Worm (Caenorhabditis elegans) whole organism, L4/young adult: ENCODE data around the gene C50F4.12.

Experiments
- W03F9.2 ChIP-seq: fragments of 150-350 bp; optimal IDR thresholded peaks from 2 replicates; lab custom pipeline; 2014; ENCODE audit warnings: missing biosample characterization, missing genetic modification characterization
- dao-5 ChIP-seq: sonication (generic microtip); optimal IDR thresholded peaks from 2 replicates; lab custom pipeline; 2016; ENCODE audit warnings: missing genotype, missing genetic modification characterization, moderate library complexity, missing compliant biosample characterization
- him-1 ChIP-seq: sonication (generic microtip); optimal IDR thresholded peaks from 2 replicates; lab custom pipeline; 2016; ENCODE audit warnings: missing genotype, missing genetic modification reagents, missing genetic modification characterization, missing compliant biosample characterization

The C50F4.12 gene

DNA sequence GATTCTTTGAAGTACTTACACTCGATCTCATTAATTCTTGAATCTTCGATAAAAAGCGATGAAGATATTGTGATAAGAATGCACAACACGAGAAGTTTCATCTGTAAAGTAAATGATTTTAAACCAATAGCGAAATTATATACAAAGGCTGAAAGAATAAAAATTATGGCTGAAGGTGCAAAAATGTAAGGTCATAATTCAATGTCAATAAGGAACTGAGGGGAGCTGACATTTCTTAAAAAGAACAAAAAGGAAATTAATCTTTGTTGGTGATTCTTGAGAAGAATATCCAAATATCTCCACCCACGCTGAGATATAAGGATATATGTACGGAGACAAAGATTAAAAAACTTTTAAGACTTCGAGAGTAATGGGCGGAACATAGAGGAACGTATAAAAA, 15.4 kb downstream of the C50F4.12 start, which contains the start of gene C50F4.9:
Gene C50F4.9 (minus strand): TSS at position 101 of the 400 bp plus-strand sequence.
- TF ChIP-seq him-1 (tag; lab: Kevin White, UChicago) (no peak), dao-5 (tag; lab: Kevin White, UChicago) (no peak), W03F9.2 (tag; lab: Kevin White, UChicago) (no peak)

- TF ChIP-seq him-1 (tag; lab: Kevin White, UChicago) (no peak), dao-5 (tag; lab: Kevin White, UChicago) (no peak), W03F9.2 (tag; lab: Kevin White, UChicago) (no peak)
These were observed 17.8 kb downstream of the C50F4.12 start for ce11 chrV:9521697-9522096.

ce11 chrV:9518832-9519231, 20.7 kb downstream of the C50F4.12 start, which contains the start of gene C50F4.8:
TSS of gene C50F4.8 (minus strand) at chrV:9518859.
- no peak for TF ChIP-seq dao-5 (tag; lab: Kevin White, UChicago)
- no peak for TF ChIP-seq him-1 (tag; lab: Kevin White, UChicago)
- TF ChIP-seq W03F9.2 (tag; lab: Kevin White, UChicago): no peak

DNA sequence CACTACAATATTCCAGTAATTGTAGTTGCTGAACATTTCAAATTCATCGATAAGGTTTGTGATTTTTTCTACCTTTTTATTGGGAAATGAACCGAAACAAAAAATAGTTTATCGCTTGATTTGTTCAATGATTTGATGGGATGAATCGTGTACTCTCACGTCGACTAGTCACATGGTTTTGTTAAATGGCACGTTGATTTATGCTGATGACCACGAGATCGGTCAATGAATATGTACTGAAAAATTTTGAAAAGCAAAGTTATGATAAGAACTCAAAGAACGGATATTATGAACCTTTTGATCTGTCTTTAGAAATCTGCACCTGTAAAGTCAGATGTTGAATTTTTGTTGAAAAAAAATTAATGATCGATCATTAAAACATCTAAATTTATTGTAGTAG, 23.3 kb downstream of the C50F4.12 start:
- TF ChIP-seq W03F9.2 (tag; lab: Kevin White, UChicago): no peak
- no peak for TF ChIP-seq him-1 (tag; lab: Kevin White, UChicago)
- no peak for TF ChIP-seq dao-5 (tag; lab: Kevin White, UChicago)

DNA sequence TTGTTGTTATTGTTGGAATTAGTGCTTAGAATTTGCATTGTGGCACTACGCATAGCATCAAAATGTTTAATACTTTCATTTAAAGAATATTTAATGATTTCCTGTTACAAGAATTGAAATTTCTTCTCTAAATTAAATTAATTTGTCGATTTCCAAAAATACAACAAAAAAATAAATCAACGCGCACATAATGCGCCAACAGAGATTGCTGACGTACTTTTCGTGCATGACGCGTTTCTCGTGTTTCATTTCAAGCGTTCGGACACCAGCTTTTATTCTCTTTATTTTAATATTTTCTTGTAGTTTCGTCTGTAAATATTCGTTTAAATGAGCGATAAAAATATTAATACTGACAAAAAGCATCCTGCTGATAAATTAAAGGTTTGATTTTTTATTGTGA, 25.9 kb downstream of the C50F4.12 start, which contains the start of gene eif-2Bdelta:
Gene eif-2Bdelta (plus strand): TSS at position 235 of the 400 bp plus-strand sequence.
- TF ChIP-seq him-1 (tag; lab: Kevin White, UChicago) (no peak), W03F9.2 (tag; lab: Kevin White, UChicago) (peak; percentile 34)

DNA sequence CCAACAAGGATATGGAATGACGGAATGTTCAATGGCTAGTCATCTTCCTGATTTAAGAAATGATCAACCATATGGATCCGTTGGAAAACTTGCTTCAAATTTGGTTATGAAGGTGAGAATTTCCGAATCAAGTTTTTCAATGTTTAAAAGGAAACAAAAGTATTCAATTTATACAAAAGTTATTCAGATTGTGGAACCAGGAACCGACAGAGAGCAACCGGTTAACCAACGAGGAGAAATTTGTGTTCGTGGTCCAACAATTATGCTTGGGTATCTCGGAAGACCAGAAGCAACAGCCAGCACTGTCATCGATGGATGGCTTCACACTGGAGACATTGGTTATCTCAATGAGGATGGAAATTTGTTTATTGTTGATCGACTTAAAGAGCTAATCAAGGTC, 29.9 kb downstream of the C50F4.12 start:
- TF ChIP-seq him-1 (tag; lab: Kevin White, UChicago) (no peak), dao-5 (tag; lab: Kevin White, UChicago) (no peak), W03F9.2 (tag; lab: Kevin White, UChicago) (no peak)

DNA sequence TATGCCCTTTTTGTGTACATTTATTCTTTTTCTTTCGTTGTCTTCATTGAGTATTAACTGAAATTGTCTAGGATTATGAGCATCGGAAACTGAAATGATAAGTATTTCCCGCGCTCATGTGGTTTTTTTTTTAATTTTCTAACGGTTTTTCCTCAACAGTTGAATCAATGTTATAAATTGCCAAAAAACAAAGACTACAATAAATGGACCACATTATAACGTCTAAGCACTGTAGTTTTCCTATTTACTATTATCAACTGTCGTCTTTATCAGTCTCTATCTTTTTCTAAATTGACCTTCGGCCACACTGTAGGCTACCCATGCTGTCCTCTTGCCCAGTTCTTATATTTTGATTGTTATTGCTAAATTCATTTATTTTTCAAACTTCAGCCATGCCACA, 31.8 kb downstream of the C50F4.12 start, which contains the start of gene acs-14:
Gene acs-14 (plus strand): TSS at position 391 of the 400 bp plus-strand sequence.
- no peak for TF ChIP-seq W03F9.2 (tag; lab: Kevin White, UChicago)

DNA sequence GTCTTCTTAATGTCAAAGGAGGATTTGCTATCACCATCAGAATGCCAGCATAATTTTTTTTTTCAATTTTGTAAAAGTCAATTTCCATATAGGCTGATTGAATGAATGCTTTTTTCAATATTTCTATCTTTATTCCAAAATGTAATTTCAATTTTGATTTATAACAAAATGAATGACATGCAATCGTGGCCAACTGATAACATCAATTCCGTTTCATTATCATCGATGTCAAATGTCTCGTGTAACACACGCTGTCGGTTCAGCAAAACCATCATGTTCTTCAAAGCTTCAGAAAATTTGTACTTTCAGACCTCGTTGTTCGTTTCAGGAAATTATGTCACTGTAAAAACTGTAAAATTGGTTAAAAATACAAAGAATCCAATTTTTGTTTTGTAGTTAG, 32.6 kb downstream of the C50F4.12 start:
- no peak for TF ChIP-seq dao-5 (tag; lab: Kevin White, UChicago)
- TF ChIP-seq him-1 (tag; lab: Kevin White, UChicago): no peak
- no peak for TF ChIP-seq W03F9.2 (tag; lab: Kevin White, UChicago)

DNA sequence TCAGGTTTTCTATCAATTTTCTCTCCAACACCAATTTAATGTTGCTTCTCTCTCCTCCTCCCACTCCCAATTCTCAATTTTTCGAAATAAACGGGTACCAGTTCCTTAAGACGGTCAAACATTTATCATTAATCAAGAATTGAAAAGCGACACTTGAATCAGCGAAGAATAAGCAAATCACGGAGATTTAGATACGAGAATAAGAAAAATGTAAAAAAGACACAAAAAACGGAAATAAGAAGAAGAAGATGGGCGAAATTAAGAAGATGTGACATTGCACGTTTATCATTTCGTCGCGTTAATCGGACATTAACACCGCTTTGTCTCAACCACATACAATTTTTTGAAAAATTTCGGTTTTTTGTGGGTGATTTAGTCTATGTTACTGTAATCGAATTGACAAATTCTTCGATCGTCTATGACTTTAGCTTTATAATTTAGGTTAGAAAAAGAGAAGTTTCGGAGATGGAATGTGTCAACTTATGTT, 35.0 kb downstream of the C50F4.12 start, which contains the start of gene haao-1:
Gene haao-1 (plus strand): TSS at position 437 of the 487 bp plus-strand sequence.
- TF ChIP-seq W03F9.2 (tag; lab: Kevin White, UChicago): no peak
- no peak for TF ChIP-seq him-1 (tag; lab: Kevin White, UChicago)
- TF ChIP-seq dao-5 (tag; lab: Kevin White, UChicago): no peak

DNA sequence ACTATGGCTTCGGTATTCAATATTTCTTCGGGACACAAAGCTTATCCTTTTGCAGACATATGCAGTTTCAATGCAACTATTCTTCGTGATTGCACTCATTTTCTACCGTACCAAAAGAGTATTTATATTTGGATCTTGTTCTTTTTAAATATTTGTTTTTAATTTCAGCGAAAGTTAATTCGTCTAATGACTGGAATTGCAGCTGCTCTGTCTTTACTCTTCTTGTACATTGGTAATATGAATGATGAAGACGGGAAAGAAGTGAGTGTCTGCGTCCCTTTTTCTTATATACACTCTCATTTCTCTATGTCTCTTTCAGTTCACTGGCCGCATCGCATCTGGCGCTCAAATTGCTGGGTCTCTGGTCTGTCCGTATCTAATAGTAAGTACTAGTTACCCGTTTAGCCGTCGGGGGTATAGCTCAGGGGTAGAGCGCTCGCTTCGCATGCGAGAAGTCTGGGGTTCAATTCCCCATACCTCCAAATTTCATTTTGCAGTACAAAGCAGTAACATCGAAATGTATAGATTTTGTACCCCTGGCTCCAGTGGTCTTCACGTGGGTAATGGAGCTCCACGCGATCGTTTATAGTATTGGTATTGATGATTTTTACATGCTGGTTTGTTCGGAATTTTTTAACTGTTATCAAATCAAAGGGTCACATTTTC, 36.3 kb downstream of the C50F4.12 start:
- TF ChIP-seq dao-5 (tag; lab: Kevin White, UChicago): peak; percentile 55
- peak; percentile 47 for TF ChIP-seq him-1 (tag; lab: Kevin White, UChicago)
- peak; percentile 14 for TF ChIP-seq W03F9.2 (tag; lab: Kevin White, UChicago)

DNA sequence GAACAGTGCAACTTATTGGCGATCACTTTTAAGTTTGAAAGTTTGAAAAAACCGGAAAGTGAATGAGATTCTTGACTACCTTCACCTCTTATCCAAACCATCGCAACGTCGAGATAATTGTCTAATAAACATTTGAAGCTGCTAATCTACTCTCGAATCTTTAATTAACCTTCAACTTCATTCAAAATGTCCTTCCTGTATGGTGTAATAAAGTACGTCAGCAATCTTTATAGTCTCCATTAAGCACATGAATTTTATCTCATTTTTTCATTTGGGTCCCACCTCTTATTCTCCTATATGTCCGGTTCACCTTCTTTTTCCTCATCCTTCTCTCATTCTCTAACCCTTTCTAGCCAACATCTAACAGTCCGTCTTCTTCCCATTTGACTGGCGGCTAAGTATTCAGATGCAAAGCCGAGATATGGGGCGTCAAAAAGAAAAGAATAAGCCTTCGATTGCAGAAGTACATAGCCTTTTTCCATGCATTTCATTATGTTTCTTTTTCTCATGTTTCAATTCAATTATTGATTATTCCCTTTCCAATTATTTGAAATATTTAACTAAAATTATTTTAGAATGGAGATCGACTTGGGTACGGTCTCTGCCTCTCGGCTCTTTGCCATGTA, 38.6 kb downstream of the C50F4.12 start, which contains the start of gene swt-5:
Gene swt-5 (plus strand): TSS at position 576 of the 626 bp plus-strand sequence.
- TF ChIP-seq dao-5 (tag; lab: Kevin White, UChicago): no peak
- TF ChIP-seq W03F9.2 (tag; lab: Kevin White, UChicago): no peak
- TF ChIP-seq him-1 (tag; lab: Kevin White, UChicago): no peak

- TF ChIP-seq W03F9.2 (tag; lab: Kevin White, UChicago): no peak
- TF ChIP-seq dao-5 (tag; lab: Kevin White, UChicago): no peak
- no peak for TF ChIP-seq him-1 (tag; lab: Kevin White, UChicago)
These were observed 40.2 kb downstream of the C50F4.12 start for ce11 chrV:9499295-9499694.

- TF ChIP-seq W03F9.2 (tag; lab: Kevin White, UChicago): no peak
- TF ChIP-seq dao-5 (tag; lab: Kevin White, UChicago): no peak
- TF ChIP-seq him-1 (tag; lab: Kevin White, UChicago): no peak
These were observed 42.8 kb downstream of the C50F4.12 start, which contains the start of gene gsnl-1 for ce11 chrV:9496742-9497141. TSS of gene gsnl-1 (plus strand) at chrV:9497042.
